Worm (Caenorhabditis elegans) whole organism, L4 larva: ENCODE results near the gene K11H12.1.

Source experiments
- F10B5.3 ChIP-seq: sonication (generic microtip); optimal IDR thresholded peaks from 2 replicates; lab custom pipeline; 2016; ENCODE audit warnings: mild to moderate bottlenecking, missing genetic modification characterization, missing compliant biosample characterization
- F37D6.2 ChIP-seq: sonication (generic microtip); optimal IDR thresholded peaks from 2 replicates; lab custom pipeline; 2016; ENCODE audit warnings: mild to moderate bottlenecking, missing genetic modification characterization, missing compliant biosample characterization
- F49E8.2 ChIP-seq: sonication (generic microtip); optimal IDR thresholded peaks from 2 replicates; lab custom pipeline; 2016; ENCODE audit warnings: missing compliant biosample characterization, mild to moderate bottlenecking, missing genetic modification characterization, borderline replicate concordance
- R02D3.7 ChIP-seq: fragments of 150-350 bp; sonication (generic microtip); optimal IDR thresholded peaks from 3 replicates; lab custom pipeline; 2014; ENCODE audit warnings: missing biosample characterization, missing genetic modification characterization
- T26A8.4 ChIP-seq: fragments of 200-800 bp; sonication (Bioruptor generic); IDR thresholded peaks from 2 replicates; pipeline ENCODE4 v1.3.6; 2022; ENCODE audit warnings: missing genetic modification characterization, missing compliant biosample characterization
- Y105C5A.15 ChIP-seq: fragments of 200-800 bp; sonication (Bioruptor generic); IDR thresholded peaks from 2 replicates; pipeline ENCODE4 v1.3.6; 2022; ENCODE audit warnings: missing genetic modification characterization, missing compliant biosample characterization
- Y5F2A.4 ChIP-seq: fragments of 200-800 bp; sonication (Bioruptor generic); optimal IDR thresholded peaks from 2 replicates; lab custom pipeline; 2018; ENCODE audit warnings: mild to moderate bottlenecking, missing genetic modification characterization, missing compliant biosample characterization
- ZK337.2 ChIP-seq: fragments of 200-800 bp; sonication (Bioruptor generic); IDR thresholded peaks from 2 replicates; pipeline ENCODE4 v1.3.6; 2022; ENCODE audit warnings: missing genetic modification reagents, missing genetic modification characterization, missing compliant biosample characterization
- ceh-32 ChIP-seq: sonication (generic microtip); optimal IDR thresholded peaks from 2 replicates; lab custom pipeline; 2016; ENCODE audit warnings: mild to moderate bottlenecking, missing genetic modification characterization, missing compliant biosample characterization; ENCODE audit not compliant: poor library complexity
- ceh-82 ChIP-seq: sonication (generic microtip); optimal IDR thresholded peaks from 2 replicates; lab custom pipeline; 2017; ENCODE audit warnings: missing biosample characterization, missing genetic modification characterization
- cey-2 ChIP-seq: sonication (generic microtip); optimal IDR thresholded peaks from 3 replicates; lab custom pipeline; 2017; ENCODE audit warnings: missing genetic modification characterization, mild to moderate bottlenecking, missing compliant biosample characterization, antibody characterized with exemption, borderline replicate concordance; ENCODE audit not compliant: insufficient read depth
- ctbp-1 ChIP-seq: fragments of 200-800 bp; sonication (Bioruptor generic); IDR thresholded peaks from 2 replicates; pipeline ENCODE4 v1.3.6; 2022; ENCODE audit warnings: missing genetic modification reagents, missing genetic modification characterization, missing compliant biosample characterization
- daf-19 ChIP-seq: fragments of 200-800 bp; sonication (Bioruptor generic); conservative IDR thresholded peaks from 2 replicates; pipeline ENCODE4 v1.3.6; 2022; ENCODE audit warnings: missing genetic modification characterization, missing compliant biosample characterization
- daf-8 ChIP-seq: fragments of 200-800 bp; sonication (Bioruptor generic); IDR thresholded peaks from 2 replicates; pipeline ENCODE4 v1.3.6; 2022; ENCODE audit warnings: missing genetic modification characterization, missing compliant biosample characterization
- dmd-6 ChIP-seq: fragments of 200-800 bp; sonication (Bioruptor generic); IDR thresholded peaks from 2 replicates; pipeline ENCODE4 v1.3.6; 2022; ENCODE audit warnings: missing genetic modification reagents, missing genetic modification characterization, missing compliant biosample characterization
- dmd-8 ChIP-seq: fragments of 200-800 bp; sonication (Bioruptor generic); IDR thresholded peaks from 2 replicates; pipeline ENCODE4 v1.3.6; 2022; ENCODE audit warnings: missing genetic modification characterization, missing compliant biosample characterization
- dmd-9 ChIP-seq: fragments of 200-800 bp; sonication (Bioruptor generic); IDR thresholded peaks from 2 replicates; pipeline ENCODE4 v1.3.6; 2022; ENCODE audit warnings: missing genetic modification reagents, missing genetic modification characterization, missing compliant biosample characterization
- duxl-1 ChIP-seq: sonication (generic microtip); optimal IDR thresholded peaks from 2 replicates; lab custom pipeline; 2016; ENCODE audit warnings: mild to moderate bottlenecking, missing genetic modification characterization, moderate library complexity, missing compliant biosample characterization; ENCODE audit not compliant: poor library complexity
- egl-27 ChIP-seq: sonication (generic microtip); optimal IDR thresholded peaks from 3 replicates; lab custom pipeline; 2017; ENCODE audit warnings: missing biosample characterization, missing genetic modification reagents, missing genetic modification characterization
- hlh-30 ChIP-seq: sonication (generic microtip); optimal IDR thresholded peaks from 2 replicates; lab custom pipeline; 2017; ENCODE audit warnings: antibody characterized with exemption, mild to moderate bottlenecking, missing genetic modification characterization, missing compliant biosample characterization; ENCODE audit not compliant: insufficient read depth
- hmg-1.1 ChIP-seq: fragments of 200-800 bp; sonication (Bioruptor generic); IDR thresholded peaks from 2 replicates; pipeline ENCODE4 v1.3.6; 2022; ENCODE audit warnings: missing genetic modification reagents, missing genetic modification characterization, missing compliant biosample characterization
- lin-29 ChIP-seq: fragments of 200-800 bp; sonication (Bioruptor generic); IDR thresholded peaks from 2 replicates; pipeline ENCODE4 v1.3.6; 2022; ENCODE audit warnings: missing genetic modification reagents, missing genetic modification characterization, missing compliant biosample characterization
- lin-38 ChIP-seq: fragments of 200-800 bp; sonication (Bioruptor generic); IDR thresholded peaks from 2 replicates; pipeline ENCODE4 v1.3.6; 2022; ENCODE audit warnings: missing genetic modification reagents, missing genetic modification characterization, missing compliant biosample characterization
- lin-39 ChIP-seq: fragments of 150-350 bp; optimal IDR thresholded peaks from 2 replicates; lab custom pipeline; 2014; ENCODE audit warnings: missing biosample characterization, missing genetic modification reagents, missing genetic modification characterization
- madf-5 ChIP-seq, 2 experiments: fragments of 200-800 bp; sonication (Bioruptor generic); IDR thresholded peaks; 2 replicates each; pipeline ENCODE4 v1.3.6; 2022; ENCODE audit warnings: missing compliant biosample characterization in 2 of 2, missing genetic modification characterization in 2 of 2
- madf-9 ChIP-seq: fragments of 200-800 bp; sonication (Bioruptor generic); conservative IDR thresholded peaks from 2 replicates; pipeline ENCODE4 v1.3.6; 2022; ENCODE audit warnings: missing genetic modification reagents, missing genetic modification characterization, missing compliant biosample characterization
- mep-1 ChIP-seq: fragments of 150-350 bp; sonication (generic microtip); optimal IDR thresholded peaks from 3 replicates; lab custom pipeline; 2014; ENCODE audit warnings: missing biosample characterization, missing genetic modification characterization
- mxl-2 ChIP-seq: fragments of 200-800 bp; sonication (Bioruptor generic); conservative IDR thresholded peaks from 2 replicates; pipeline ENCODE4 v1.3.6; 2022; ENCODE audit warnings: missing genetic modification reagents, missing genetic modification characterization, missing compliant biosample characterization
- mxl-3 ChIP-seq: fragments of 200-800 bp; sonication (Bioruptor generic); optimal IDR thresholded peaks from 2 replicates; lab custom pipeline; 2018; ENCODE audit warnings: mild to moderate bottlenecking, missing genetic modification characterization, missing compliant biosample characterization
- nhr-11 ChIP-seq: fragments of 150-350 bp; optimal IDR thresholded peaks from 2 replicates; lab custom pipeline; 2014; ENCODE audit warnings: missing biosample characterization, missing genetic modification characterization
- nhr-25 ChIP-seq: sonication (generic microtip); optimal IDR thresholded peaks from 2 replicates; lab custom pipeline; 2017; ENCODE audit warnings: missing genetic modification characterization, mild to moderate bottlenecking, missing compliant biosample characterization, antibody characterized with exemption, moderate library complexity, borderline replicate concordance; ENCODE audit not compliant: insufficient read depth
- nhr-28 ChIP-seq: fragments of 150-350 bp; optimal IDR thresholded peaks from 2 replicates; lab custom pipeline; 2014; ENCODE audit warnings: missing biosample characterization, missing genetic modification characterization
- nhr-42 ChIP-seq: fragments of 200-800 bp; sonication (Bioruptor generic); IDR thresholded peaks from 2 replicates; pipeline ENCODE4 v1.3.6; 2022; ENCODE audit warnings: missing genetic modification characterization, missing compliant biosample characterization
- nhr-48 ChIP-seq: sonication (generic microtip); optimal IDR thresholded peaks from 2 replicates; lab custom pipeline; 2016; ENCODE audit warnings: mild to moderate bottlenecking, missing genetic modification characterization, missing compliant biosample characterization
- nhr-6 ChIP-seq: fragments of 150-350 bp; optimal IDR thresholded peaks from 2 replicates; lab custom pipeline; 2014; ENCODE audit warnings: missing biosample characterization, missing genetic modification characterization
- pha-4 ChIP-seq, 2 experiments: fragments of 150-350 bp in 1 of 2; fragments of 200-800 bp in 1 of 2; sonication (Bioruptor generic) in 1 of 2; IDR thresholded peaks in 1 of 2; optimal IDR thresholded peaks in 1 of 2; 2 replicates each; pipeline versions ENCODE4 v1.3.6 to Lab custom; 2014 to 2022; ENCODE audit warnings: missing genetic modification characterization in 2 of 2, missing genetic modification reagents in 2 of 2, missing biosample characterization in 1 of 2, missing compliant biosample characterization in 1 of 2
- php-3 ChIP-seq: fragments of 200-800 bp; sonication (Bioruptor generic); IDR thresholded peaks from 2 replicates; pipeline ENCODE4 v1.3.6; 2022; ENCODE audit warnings: missing genetic modification reagents, missing genetic modification characterization, missing compliant biosample characterization
- rbr-2 ChIP-seq: sonication (generic microtip); optimal IDR thresholded peaks from 2 replicates; lab custom pipeline; 2016; ENCODE audit warnings: missing genotype, missing genetic modification characterization, missing compliant biosample characterization
- saeg-2 ChIP-seq: fragments of 200-800 bp; sonication (Bioruptor generic); IDR thresholded peaks from 2 replicates; pipeline ENCODE4 v1.3.6; 2022; ENCODE audit warnings: missing genetic modification reagents, missing genetic modification characterization, missing compliant biosample characterization
- sdz-12 ChIP-seq: fragments of 200-800 bp; sonication (Bioruptor generic); optimal IDR thresholded peaks from 2 replicates; lab custom pipeline; 2018; ENCODE audit warnings: mild to moderate bottlenecking, missing genetic modification characterization, missing compliant biosample characterization
- snpc-1.2 ChIP-seq: fragments of 200-800 bp; sonication (Bioruptor generic); IDR thresholded peaks from 2 replicates; pipeline ENCODE4 v1.3.6; 2022; ENCODE audit warnings: missing genetic modification reagents, missing genetic modification characterization, missing compliant biosample characterization
- tra-1 ChIP-seq: fragments of 200-800 bp; sonication (Bioruptor generic); IDR thresholded peaks from 2 replicates; pipeline ENCODE4 v1.3.6; 2022; ENCODE audit warnings: missing genetic modification reagents, missing genetic modification characterization, missing compliant biosample characterization
- unc-62 ChIP-seq, 3 experiments: fragments of 150-350 bp in 1 of 3; sonication (generic microtip); optimal IDR thresholded peaks in 2 of 3; peaks in 1 of 3; 1 replicate in 1 of 3; 2 replicates in 2 of 3; lab custom pipeline; 2014 to 2017; ENCODE audit warnings: missing biosample characterization in 3 of 3, missing genetic modification characterization in 3 of 3, missing genetic modification reagents in 3 of 3, missing genotype in 1 of 3
- vab-7 ChIP-seq: fragments of 200-800 bp; sonication (Bioruptor generic); IDR thresholded peaks from 2 replicates; pipeline ENCODE4 v1.3.6; 2022; ENCODE audit warnings: missing genetic modification reagents, missing genetic modification characterization, missing compliant biosample characterization
- zip-2 ChIP-seq: fragments of 150-350 bp; optimal IDR thresholded peaks from 2 replicates; lab custom pipeline; 2014; ENCODE audit warnings: missing biosample characterization, missing genetic modification characterization

The K11H12.1 gene

DNA sequence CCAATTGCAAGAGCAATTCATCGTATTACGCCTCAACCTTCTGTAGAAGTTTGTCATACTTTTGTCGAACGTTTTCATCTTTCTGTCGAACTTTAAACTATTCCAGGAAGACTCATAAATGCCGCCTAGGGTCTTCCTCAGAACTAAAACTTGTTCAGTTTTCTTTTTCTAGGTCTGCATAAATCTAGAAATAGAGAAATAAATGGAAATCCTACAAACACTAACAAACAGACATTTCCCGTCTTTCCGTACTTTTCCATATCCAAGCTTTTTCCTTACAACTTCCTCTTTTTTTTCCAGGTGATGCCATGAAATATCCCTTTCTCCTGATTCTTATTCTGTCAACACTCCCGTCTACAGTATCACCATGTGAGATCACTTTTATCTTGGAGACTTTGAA lies 31.0 kb upstream of the K11H12.1 start, which contains the start of gene cutl-28:
Gene cutl-28 (plus strand): TSS at position 301 of the 400 bp plus-strand sequence.
- TF ChIP-seq cey-2 (tag; lab: Kevin White, UChicago), result no peak

DNA sequence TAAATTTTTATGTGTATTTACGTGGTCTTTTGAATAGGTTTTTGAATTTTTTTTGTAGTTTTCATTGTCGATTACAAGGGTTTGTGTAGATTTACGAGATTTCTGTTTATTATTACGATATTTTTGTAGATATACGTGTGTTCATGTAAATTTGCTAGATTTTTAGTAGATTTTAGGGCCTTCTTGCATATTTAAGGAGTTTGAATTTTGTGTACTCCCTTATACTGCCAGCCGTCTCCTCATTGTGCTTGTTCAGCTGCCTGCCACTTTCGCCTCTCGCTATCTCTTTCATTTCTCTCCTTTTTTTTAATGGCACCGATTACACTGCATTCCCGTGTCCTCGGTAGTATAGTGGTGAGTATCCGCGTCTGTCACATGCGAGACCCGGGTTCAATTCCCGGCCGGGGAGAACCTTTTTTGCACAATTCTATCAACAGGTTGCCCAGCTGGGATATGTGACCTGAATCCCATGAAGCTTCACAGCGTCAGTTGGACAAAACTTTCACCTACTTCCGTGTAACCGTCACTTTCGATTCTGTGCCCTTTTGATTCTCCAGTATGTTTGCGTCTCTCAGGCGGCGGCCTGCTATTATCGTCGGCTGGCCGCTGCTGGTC lies 29.6 kb upstream of the K11H12.1 start:
- TF ChIP-seq Y5F2A.4 (GFP tag; lab: Kevin White, UChicago) (peak; percentile 69), daf-19 (GFP tag; lab: Robert Waterston, UW) (peak; percentile 80), pha-4 (GFP tag; IDR thresholded peaks at IDR 0.05; lab: Robert Waterston, UW) (no peak), pha-4 (tag; optimal IDR thresholded peaks at IDR 0.05; lab: Kevin White, UChicago) (no peak), daf-8 (GFP tag; lab: Robert Waterston, UW) (no peak), dmd-8 (GFP tag; lab: Robert Waterston, UW) (peak; percentile 91), ctbp-1 (GFP tag; lab: Robert Waterston, UW) (peak; percentile 81), madf-5 (GFP tag; IDR thresholded peaks at IDR 0.05; lab: Robert Waterston, UW) (peak; percentile 48 to 77; a peak in 1 of 4 replicates), sdz-12 (peak; percentile 73), hlh-30 (peak; percentile 90), lin-39 (no peak), rbr-2 (tag; lab: Kevin White, UChicago) (peak; percentile 79), ZK337.2 (GFP tag; lab: Robert Waterston, UW) (peak; percentile 65), mxl-3 (GFP tag; lab: Kevin White, UChicago) (peak; percentile 77), Y105C5A.15 (GFP tag; lab: Robert Waterston, UW) (peak; percentile 75), dmd-9 (GFP tag; lab: Robert Waterston, UW) (peak; percentile 83), F49E8.2 (tag; lab: Kevin White, UChicago) (peak; percentile 2), nhr-25 (tag; lab: Kevin White, UChicago) (no peak), nhr-42 (GFP tag; lab: Robert Waterston, UW) (peak; percentile 73; the same call in 1 of the 2 replicates), egl-27 (tag; lab: Kevin White, UChicago) (peak; percentile 31), F10B5.3 (tag; lab: Kevin White, UChicago) (peak; percentile 33), lin-29 (GFP tag; lab: Robert Waterston, UW) (0 out of 2 replicates have a peak, but pooled peaks have one; percentile 35), mxl-2 (GFP tag; lab: Robert Waterston, UW) (0 out of 2 replicates have a peak, but pooled peaks have one; percentile 40), nhr-6 (tag; lab: Kevin White, UChicago) (no peak), F37D6.2 (peak; percentile 41), dmd-6 (GFP tag; lab: Robert Waterston, UW) (peak; percentile 71), nhr-28 (peak; percentile 38), duxl-1 (tag; lab: Kevin White, UChicago) (peak; percentile 16), madf-9 (GFP tag; lab: Robert Waterston, UW) (peak; percentile 81), hmg-1.1 (GFP tag; lab: Robert Waterston, UW) (peak; percentile 90), snpc-1.2 (peak; percentile 85), php-3 (GFP tag; lab: Robert Waterston, UW) (peak; percentile 58), nhr-48 (peak; percentile 33), mep-1 (no peak), lin-38 (GFP tag; lab: Robert Waterston, UW) (peak; percentile 80; the same call in 1 of the 2 replicates), T26A8.4 (no peak; the same call in 1 of the 2 replicates), zip-2 (tag; lab: Kevin White, UChicago) (no peak), tra-1 (GFP tag; lab: Robert Waterston, UW) (peak; percentile 76), R02D3.7 (peak; percentile 6), vab-7 (GFP tag; lab: Robert Waterston, UW) (peak; percentile 81), saeg-2 (0 out of 2 replicates have a peak, but pooled peaks have one; percentile 12), ceh-32 (tag; lab: Kevin White, UChicago) (no peak), nhr-11 (peak; percentile 35), ceh-82 (tag; lab: Kevin White, UChicago) (no peak), unc-62 (GFP tag; optimal IDR thresholded peaks at IDR 0.05 in 1 of 2; lab: Kevin White, UChicago) (peak in 1 of 2 experiments; percentile 87), unc-62 (tag; optimal IDR thresholded peaks at IDR 0.05; lab: Kevin White, UChicago) (no peak)
